Worm (Caenorhabditis elegans): ENCODE results near the gene M01F1.4.
A peak's percentile ranks its signal among the peaks of the same experiment; 100 is the strongest.

M01F1.4 gene

ce11 chrIII:3509908-3510307 lies at the start of gene M01F1.4, which contains the start of gene mrpl-35:
M01F1.4 (minus strand) TSS chrIII:3510033.
mrpl-35 (plus strand) TSS chrIII:3510237.
- TF ChIP-seq zfp-3 (GFP tag; conservative IDR thresholded peaks at IDR 0.05): no peak
- no peak for TF ChIP-seq tra-1 (GFP tag; IDR thresholded peaks at IDR 0.05)
- peak; percentile 14 for TF ChIP-seq ztf-7 (tag; optimal IDR thresholded peaks at IDR 0.05)
- no peak for TF ChIP-seq nhr-42 (GFP tag; IDR thresholded peaks at IDR 0.05)
- no peak for TF ChIP-seq F37D6.2 (tag; optimal IDR thresholded peaks at IDR 0.05)
- TF ChIP-seq rbr-2 (tag; optimal IDR thresholded peaks at IDR 0.05): peak; percentile 25
- peak; percentile 36 for TF ChIP-seq nhr-6 (tag; optimal IDR thresholded peaks at IDR 0.05)
- peak; percentile 85 for TF ChIP-seq aha-1 (tag)
- TF ChIP-seq nhr-11 (tag; optimal IDR thresholded peaks at IDR 0.05): no peak
- no peak for TF ChIP-seq vab-7 (GFP tag; IDR thresholded peaks at IDR 0.05)
- TF ChIP-seq mep-1 (tag; optimal IDR thresholded peaks at IDR 0.05): peak; percentile 46
- no peak for TF ChIP-seq nhr-77 (tag; optimal IDR thresholded peaks at IDR 0.05)
- TF ChIP-seq pha-4 (GFP tag; IDR thresholded peaks at IDR 0.05): no peak
- TF ChIP-seq pha-4 (tag; optimal IDR thresholded peaks at IDR 0.05): peak; percentile 74
- no peak for TF ChIP-seq fkh-10 (GFP tag; optimal IDR thresholded peaks at IDR 0.05)
- no peak for TF ChIP-seq aly-2 (tag; optimal IDR thresholded peaks at IDR 0.05)
- TF ChIP-seq mes-2 (tag; optimal IDR thresholded peaks at IDR 0.05; ENCODE audit: poor library complexity, severe bottlenecking): peak; percentile 72
- TF ChIP-seq unc-130 (GFP tag; optimal IDR thresholded peaks at IDR 0.05): peak; percentile 66
- TF ChIP-seq dpl-1 (GFP tag; optimal IDR thresholded peaks at IDR 0.05): peak; percentile 64
- peak; percentile 57 for TF ChIP-seq dve-1 (tag; optimal IDR thresholded peaks at IDR 0.05; ENCODE audit: insufficient read depth)
- no peak for TF ChIP-seq ceh-20 (GFP tag; IDR thresholded peaks at IDR 0.05)
- peak; percentile 36 for TF ChIP-seq hlh-30 (tag; optimal IDR thresholded peaks at IDR 0.05; ENCODE audit: insufficient read depth)
- peak; percentile 27; the same call in 1 of the 2 replicates for TF ChIP-seq dmd-6 (GFP tag; IDR thresholded peaks at IDR 0.05)
- TF ChIP-seq lin-38 (GFP tag; IDR thresholded peaks at IDR 0.05): peak; percentile 57
- TF ChIP-seq lsy-2 (tag; optimal IDR thresholded peaks at IDR 0.05): peak in 1 of 2 experiments; percentile 97
- no peak for TF ChIP-seq mxl-2 (GFP tag; conservative IDR thresholded peaks at IDR 0.05)
- TF ChIP-seq daf-16 (GFP tag; optimal IDR thresholded peaks at IDR 0.05): peak in 1 of 2 experiments; percentile 25
- TF ChIP-seq daf-16 (tag; optimal IDR thresholded peaks at IDR 0.05): peak; percentile 91
- peak; percentile 7 for TF ChIP-seq nhr-28 (tag; optimal IDR thresholded peaks at IDR 0.05)

ce11 chrIII:3553349-3553748 lies 43.5 kb upstream of the M01F1.4 start, which contains the start of gene C54C6.4:
C54C6.4 (plus strand) TSS chrIII:3553649.
- TF ChIP-seq rbr-2 (tag; optimal IDR thresholded peaks at IDR 0.05) (no peak), lin-39 (tag; optimal IDR thresholded peaks at IDR 0.05) (no peak), nhr-42 (GFP tag; IDR thresholded peaks at IDR 0.05) (no peak), nhr-10 (tag; optimal IDR thresholded peaks at IDR 0.05) (no peak), daf-12 (tag; optimal IDR thresholded peaks at IDR 0.05) (no peak), Y5F2A.4 (GFP tag; optimal IDR thresholded peaks at IDR 0.05) (no peak), ctbp-1 (GFP tag; IDR thresholded peaks at IDR 0.05) (no peak), aly-2 (tag; optimal IDR thresholded peaks at IDR 0.05) (no peak), mep-1 (tag; optimal IDR thresholded peaks at IDR 0.05) (no peak), hif-1 (tag; optimal IDR thresholded peaks at IDR 0.05) (no peak), lin-15B (tag; optimal IDR thresholded peaks at IDR 0.05) (no peak), aha-1 (tag) (no peak), F26F4.8 (GFP tag; conservative IDR thresholded peaks at IDR 0.05) (no peak)

ce11 chrIII:3550364-3550763 lies 40.5 kb upstream of the M01F1.4 start:
- no peak for TF ChIP-seq attf-4 (tag; optimal IDR thresholded peaks at IDR 0.05)
- peak; percentile 84 for TF ChIP-seq aha-1 (tag)
